Fruit fly (Drosophila melanogaster) Kc167 (cell line): ENCODE results near the gene CG33293.

ENCODE experiments used
- Myc ChIP-seq: fragments of >200 bp; optimal IDR thresholded peaks from 2 replicates; lab custom pipeline; 2017; ENCODE audit warnings: missing external identifiers
- Sin3A ChIP-seq: fragments of >200 bp; optimal IDR thresholded peaks from 2 replicates; lab custom pipeline; 2018; ENCODE audit warnings: missing external identifiers
- h ChIP-seq: fragments of >200 bp; optimal IDR thresholded peaks from 3 replicates; lab custom pipeline; 2018; ENCODE audit warnings: missing external identifiers
- insv ChIP-seq: fragments of >200 bp; optimal IDR thresholded peaks from 3 replicates; lab custom pipeline; 2018; ENCODE audit warnings: missing external identifiers
- psq ChIP-seq: fragments of >200 bp; optimal IDR thresholded peaks from 2 replicates; lab custom pipeline; 2017; ENCODE audit warnings: missing external identifiers
- ttk ChIP-seq: sonication (Bioruptor generic); optimal IDR thresholded peaks from 2 replicates; lab custom pipeline; 2017; ENCODE audit warnings: missing external identifiers

The CG33293 gene

DNA sequence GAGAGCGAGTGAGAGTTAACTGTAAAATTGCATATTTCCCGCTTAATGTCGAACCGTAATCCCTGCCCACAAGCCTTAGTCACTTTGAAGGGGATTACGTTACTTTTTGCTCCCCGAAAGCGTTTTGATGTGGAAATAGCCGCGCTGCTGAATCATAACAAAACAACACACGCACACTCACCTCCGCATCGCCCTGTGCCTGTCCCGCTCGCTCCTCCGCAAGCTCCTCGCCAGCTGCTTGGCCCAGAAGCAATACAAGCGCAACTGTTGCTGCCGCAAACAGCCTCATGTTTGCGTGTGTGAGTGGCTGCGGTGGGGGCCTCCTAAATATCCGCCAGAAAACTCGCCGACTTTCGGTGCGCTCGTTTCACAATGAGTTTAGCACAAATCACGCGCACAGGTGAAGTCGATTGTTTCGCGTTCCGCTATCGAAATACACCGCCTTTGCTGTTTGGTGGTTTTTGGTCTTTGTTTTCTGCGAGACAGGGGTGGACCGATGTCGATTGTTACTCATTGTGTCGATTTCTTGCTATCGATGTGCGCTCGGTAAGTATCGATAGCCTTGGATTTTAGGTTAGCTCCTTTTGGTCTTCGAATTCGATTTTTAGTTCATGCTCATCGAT, 10.8 kb upstream of the CG33293 start, which contains the start of gene CtsF:
Gene CtsF, minus strand, starts transcription at position 503 of the 623 bp plus-strand sequence.
- no peak for TF ChIP-seq h (lab: Kevin White, UChicago)
- no peak for TF ChIP-seq Sin3A
- no peak for TF ChIP-seq insv (lab: Kevin White, UChicago)
- TF ChIP-seq psq (lab: Kevin White, UChicago), result no peak

DNA sequence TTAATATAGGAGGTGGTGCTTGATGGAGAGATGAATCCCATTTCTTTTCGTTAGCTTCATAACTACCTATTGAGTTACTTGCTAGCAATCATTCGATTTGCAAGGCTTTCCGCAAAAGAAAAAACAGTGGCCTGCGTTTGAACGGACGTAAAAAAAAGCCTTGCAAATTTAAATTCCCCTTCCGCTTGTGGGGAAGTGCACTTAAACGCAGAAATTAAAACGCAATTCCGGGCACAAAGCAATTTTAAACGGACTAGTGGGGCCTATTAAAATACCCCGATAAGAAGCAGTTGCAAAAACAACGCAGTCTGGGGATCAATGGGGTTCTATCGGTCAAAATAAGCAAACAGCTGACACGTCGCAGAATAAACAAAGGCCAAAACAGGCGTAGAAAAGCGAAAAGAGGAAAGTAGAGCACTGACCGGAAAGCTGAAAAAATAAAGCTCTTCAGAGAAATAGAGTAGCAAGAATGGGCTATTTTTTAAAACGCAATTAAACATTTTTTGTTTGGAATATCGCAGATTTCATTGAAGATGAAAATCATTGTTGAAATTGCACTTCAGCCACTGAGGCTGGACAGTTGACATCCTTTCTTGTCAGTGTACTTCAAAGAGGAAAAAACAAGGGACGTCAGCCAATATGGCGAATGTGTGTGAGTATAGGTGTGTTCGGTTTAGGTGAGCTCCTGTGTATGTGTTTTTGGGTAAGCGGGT, 10.2 kb upstream of the CG33293 start:
- no peak for TF ChIP-seq psq (lab: Kevin White, UChicago)
- no peak for TF ChIP-seq Myc (lab: Kevin White, UChicago)
- TF ChIP-seq h (lab: Kevin White, UChicago), result no peak
- TF ChIP-seq insv (lab: Kevin White, UChicago), result no peak
- no peak for TF ChIP-seq Sin3A
- no peak for TF ChIP-seq ttk

DNA sequence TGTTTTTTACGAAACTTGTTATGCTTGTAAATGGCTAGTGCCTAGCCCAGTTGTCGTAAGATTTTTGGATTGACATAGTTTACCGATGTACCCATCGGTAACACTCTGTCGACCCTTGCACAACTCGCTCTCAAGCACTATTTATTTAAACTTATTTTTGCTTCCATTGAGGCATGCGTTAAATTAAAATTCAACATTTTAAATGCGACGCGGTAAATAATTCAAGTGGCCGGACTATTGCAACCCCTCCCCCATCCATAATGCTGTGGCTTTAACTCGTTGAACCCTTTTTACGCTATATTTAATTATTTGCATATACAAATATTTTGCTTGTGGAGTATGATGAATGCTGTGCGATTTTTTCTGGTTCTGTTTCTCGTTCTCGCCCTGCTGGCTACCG, 8.8 kb upstream of the CG33293 start:
- TF ChIP-seq ttk (no peak), Sin3A (no peak), Myc (lab: Kevin White, UChicago) (no peak), h (lab: Kevin White, UChicago) (no peak), insv (lab: Kevin White, UChicago) (no peak), psq (lab: Kevin White, UChicago) (no peak)

DNA sequence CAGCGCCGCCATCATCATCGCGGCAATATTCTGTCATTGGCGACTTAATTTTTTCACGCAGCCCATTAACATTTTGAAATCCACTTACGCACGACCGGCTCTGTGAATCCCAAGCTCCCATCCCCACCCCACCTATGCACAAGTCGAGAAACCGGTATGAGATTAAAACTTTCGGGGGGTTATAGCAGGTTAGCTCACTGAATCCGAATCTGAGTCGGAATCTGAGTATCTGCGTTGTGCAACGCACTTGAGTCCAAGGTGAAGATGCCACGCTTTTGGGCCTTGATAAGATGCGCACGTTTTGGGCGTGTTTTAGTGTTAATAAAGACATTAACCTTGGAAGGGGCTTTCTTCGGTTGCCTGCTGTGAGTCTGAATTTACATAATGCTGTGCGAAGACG, 6.4 kb upstream of the CG33293 start:
- TF ChIP-seq psq (lab: Kevin White, UChicago) (no peak), h (lab: Kevin White, UChicago) (no peak)

DNA sequence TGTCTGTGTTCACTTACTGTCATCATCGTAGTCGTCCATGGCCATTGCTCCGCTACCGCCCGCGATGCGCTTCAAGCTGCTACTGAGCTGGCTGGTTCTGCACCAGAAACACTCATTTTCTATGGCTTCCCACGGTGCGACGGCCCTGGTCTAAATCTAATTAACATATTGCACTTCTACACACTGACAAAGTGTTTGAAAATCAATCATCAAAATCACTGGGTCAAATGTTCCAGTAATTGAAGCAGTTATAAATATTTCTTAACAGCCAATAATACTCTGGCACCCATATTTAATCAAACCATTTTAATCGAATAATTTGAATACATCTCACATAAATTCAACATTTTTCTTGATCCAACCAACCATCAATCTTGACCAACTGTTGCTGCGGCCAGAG, 3.3 kb downstream of the CG33293 start, which contains the start of gene rtp:
Gene rtp, minus strand, starts transcription at position 101 of the 400 bp plus-strand sequence.
- TF ChIP-seq h (lab: Kevin White, UChicago) (no peak), Sin3A (no peak), ttk (no peak), psq (lab: Kevin White, UChicago) (no peak), Myc (lab: Kevin White, UChicago) (no peak), insv (lab: Kevin White, UChicago) (no peak)

DNA sequence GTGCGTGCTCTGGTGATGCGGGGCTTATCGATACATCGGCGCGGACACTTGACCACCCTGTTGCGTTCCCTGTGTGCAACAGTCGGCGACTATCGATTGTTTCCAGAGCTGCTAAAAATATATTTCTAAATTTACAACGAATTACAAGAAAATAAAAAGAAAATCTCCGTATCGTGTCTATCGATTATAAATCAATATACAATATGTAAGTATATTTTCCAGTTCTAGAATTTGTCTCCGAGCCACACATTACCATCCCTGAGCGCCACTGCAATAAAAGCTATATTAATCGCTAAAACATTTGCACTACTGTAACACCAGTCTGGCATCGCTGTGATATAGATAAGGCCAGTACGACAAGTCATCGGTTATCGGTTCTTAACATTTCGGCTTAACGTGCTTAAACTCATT, 8.3 kb downstream of the CG33293 start, which contains the start of the genes Kat60 and Mms19:
Gene Kat60, minus strand, starts transcription at position 13 of the 411 bp plus-strand sequence.
Gene Mms19, plus strand, starts transcription at position 347 of the 411 bp plus-strand sequence.
- no peak for TF ChIP-seq ttk
- TF ChIP-seq psq (lab: Kevin White, UChicago), result no peak
- no peak for TF ChIP-seq Myc (lab: Kevin White, UChicago)

DNA sequence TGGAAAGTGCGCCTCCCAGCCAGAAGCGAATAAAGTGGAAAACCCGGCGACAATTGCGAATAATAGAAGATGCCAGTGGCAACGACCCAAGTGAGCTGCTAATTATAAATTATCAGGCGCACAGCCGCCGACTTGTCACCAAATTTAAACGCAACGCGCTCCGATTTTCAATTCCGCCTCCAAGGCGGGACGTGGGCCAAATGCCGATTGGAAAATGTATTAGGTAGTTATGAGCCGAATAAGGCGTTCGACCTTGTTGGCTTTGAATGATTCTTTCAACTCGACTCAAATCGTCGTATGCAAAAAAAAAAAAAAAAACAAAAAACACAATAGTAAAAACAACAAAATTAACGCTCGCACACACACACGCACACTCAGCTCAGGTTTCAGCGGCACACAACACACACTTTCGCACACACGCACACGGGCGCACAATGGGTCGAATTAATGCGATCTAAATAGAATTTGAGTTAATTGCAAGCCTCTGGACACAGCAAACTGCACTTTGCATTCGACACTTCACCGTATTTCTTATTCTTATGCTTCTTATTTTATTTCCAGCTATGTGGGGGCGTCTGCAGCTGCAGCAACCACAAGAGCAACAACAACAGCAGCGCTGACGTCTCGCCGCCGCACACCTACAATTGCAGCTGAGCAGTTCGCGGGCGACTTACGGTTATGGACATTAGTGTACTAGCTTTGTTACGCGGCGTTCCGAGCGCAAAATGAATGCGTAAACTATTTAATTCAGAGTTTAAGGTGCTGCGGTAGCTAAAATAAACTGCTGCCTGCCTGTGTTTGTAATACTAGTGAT, 8.9 kb downstream of the CG33293 start:
- TF ChIP-seq Myc (lab: Kevin White, UChicago) (no peak), Sin3A (no peak), ttk (no peak), insv (lab: Kevin White, UChicago) (no peak)

DNA sequence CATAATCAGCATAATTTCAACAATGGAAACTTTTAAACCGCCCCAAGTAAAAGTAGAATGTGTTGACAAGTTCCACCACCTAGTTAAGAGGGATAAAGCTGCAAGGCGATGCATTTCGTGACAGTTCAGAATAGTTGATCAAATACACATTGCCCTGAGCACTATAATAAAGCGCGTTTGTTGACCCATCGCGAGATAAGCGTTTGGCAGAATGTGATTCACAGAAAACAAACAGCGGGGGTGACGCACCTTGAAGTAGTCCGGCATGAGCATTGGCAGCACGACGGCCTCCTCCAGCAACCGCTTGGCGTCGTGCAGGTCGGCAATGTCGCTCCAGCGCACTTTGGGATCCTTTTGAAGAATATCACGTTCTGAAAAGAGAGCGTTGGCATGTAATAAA, 11.1 kb downstream of the CG33293 start:
- TF ChIP-seq insv (lab: Kevin White, UChicago), result no peak
- TF ChIP-seq Sin3A, result no peak
- TF ChIP-seq psq (lab: Kevin White, UChicago), result no peak
- no peak for TF ChIP-seq Myc (lab: Kevin White, UChicago)
- no peak for TF ChIP-seq ttk
- no peak for TF ChIP-seq h (lab: Kevin White, UChicago)

DNA sequence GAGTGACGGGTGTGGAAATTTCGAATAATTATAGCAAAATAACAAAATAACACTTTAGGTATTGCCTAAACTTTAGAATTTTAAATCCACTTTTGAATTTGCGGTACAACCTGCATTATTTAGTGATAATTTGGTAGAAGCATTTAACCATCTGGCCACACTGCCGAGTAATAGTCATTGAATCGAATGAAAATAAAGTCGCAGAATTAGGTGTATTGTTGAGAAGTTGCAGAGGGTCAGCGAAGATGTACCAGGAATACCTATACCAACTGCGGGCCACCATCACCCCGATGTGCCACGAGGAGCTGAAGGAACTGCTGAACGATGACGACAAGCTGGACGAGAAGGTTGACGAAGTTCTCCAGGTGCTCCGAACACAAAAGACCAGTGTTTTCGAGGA, 14.5 kb downstream of the CG33293 start, which contains the start of gene Vps37B:
Gene Vps37B, plus strand, starts transcription at position 134 of the 400 bp plus-strand sequence.
- TF ChIP-seq ttk, result no peak
- no peak for TF ChIP-seq Sin3A
- TF ChIP-seq psq (lab: Kevin White, UChicago), result no peak
- TF ChIP-seq h (lab: Kevin White, UChicago), result no peak
- TF ChIP-seq Myc (lab: Kevin White, UChicago), result no peak
- no peak for TF ChIP-seq insv (lab: Kevin White, UChicago)

DNA sequence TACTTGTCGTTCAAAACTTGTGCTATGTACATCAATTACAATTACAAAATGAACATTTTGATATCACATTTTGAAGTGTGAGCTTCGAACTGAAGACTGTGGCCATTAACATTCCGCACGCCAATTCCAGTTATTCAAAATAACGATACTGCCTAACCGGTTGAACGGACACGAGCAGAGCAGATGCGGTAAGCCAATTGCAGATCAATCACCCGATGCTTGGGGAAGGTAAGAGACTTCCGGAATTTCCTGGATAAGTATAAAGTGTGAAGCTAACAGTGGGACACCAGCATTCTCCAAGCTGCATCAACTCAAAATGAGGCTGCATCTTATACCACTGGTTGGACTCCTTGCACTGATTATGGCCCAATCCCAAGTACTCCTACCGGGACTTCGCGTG, 16.7 kb downstream of the CG33293 start, which contains the start of gene CG14664:
Gene CG14664, plus strand, starts transcription at position 301 of the 400 bp plus-strand sequence.
- no peak for TF ChIP-seq psq (lab: Kevin White, UChicago)
- TF ChIP-seq Sin3A, result no peak
- no peak for TF ChIP-seq insv (lab: Kevin White, UChicago)
- TF ChIP-seq h (lab: Kevin White, UChicago), result no peak
- TF ChIP-seq ttk, result no peak
- TF ChIP-seq Myc (lab: Kevin White, UChicago), result no peak

DNA sequence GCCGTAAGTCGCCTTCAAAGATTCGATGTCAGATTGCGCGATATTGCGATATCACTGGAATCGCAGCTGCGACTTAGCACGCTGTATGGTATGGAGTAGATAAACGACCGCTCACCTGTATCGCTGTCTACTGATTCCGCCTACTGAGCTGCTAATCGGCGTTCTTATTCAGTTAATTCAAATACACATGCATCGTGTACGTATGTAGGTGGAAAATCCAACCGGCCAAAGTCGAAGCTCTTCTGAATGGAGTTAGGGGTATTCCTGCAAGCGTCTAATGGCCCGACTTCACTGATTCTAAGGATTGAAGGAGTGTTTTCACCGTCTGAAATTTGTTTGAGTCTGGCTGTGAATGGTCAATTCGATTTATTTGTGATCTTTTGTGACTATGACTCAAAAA, 17.4 kb downstream of the CG33293 start, which contains the start of gene CG2604:
Gene CG2604, minus strand, starts transcription at position 231 of the 400 bp plus-strand sequence.
- TF ChIP-seq ttk, result no peak
- no peak for TF ChIP-seq h (lab: Kevin White, UChicago)
- TF ChIP-seq psq (lab: Kevin White, UChicago), result no peak
- TF ChIP-seq Myc (lab: Kevin White, UChicago), result no peak
- TF ChIP-seq Sin3A, result no peak
- no peak for TF ChIP-seq insv (lab: Kevin White, UChicago)

DNA sequence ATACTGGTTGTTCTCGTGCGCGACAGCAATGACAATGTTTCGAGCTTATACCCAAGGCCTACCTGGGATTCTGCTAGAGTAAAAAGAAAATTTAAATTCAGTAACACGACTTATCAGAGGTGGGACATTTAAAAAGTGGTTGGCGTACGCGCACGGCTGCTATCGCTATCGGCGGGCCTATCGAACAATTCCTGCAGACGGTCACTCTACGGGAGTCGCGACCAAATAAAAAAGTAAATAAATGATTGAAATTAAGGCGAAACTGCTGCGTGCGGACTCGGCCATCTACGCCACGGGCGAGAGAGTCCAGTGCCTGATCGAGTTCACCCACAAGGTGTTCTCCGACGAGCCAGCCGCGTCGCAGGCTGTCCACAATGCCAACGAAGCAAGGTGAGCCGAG, 21.1 kb downstream of the CG33293 start, which contains the start of the genes Prosbeta2R2 and CG1116:
Gene Prosbeta2R2, minus strand, starts transcription at position 63 of the 400 bp plus-strand sequence.
Gene CG1116, plus strand, starts transcription at position 192 of the 400 bp plus-strand sequence.
- TF ChIP-seq Sin3A (no peak), ttk (no peak), Myc (lab: Kevin White, UChicago) (no peak), psq (lab: Kevin White, UChicago) (no peak), h (lab: Kevin White, UChicago) (no peak), insv (lab: Kevin White, UChicago) (no peak)
